Fruit fly (Drosophila melanogaster) whole organism, wandering third instar larva: ENCODE results near the gene CG15767.

Experiments
- Abd-B ChIP-seq: fragments of >200 bp; optimal IDR thresholded peaks from 2 replicates; lab custom pipeline; 2017; ENCODE audit warnings: missing biosample characterization, missing genetic modification characterization
- CG32264 ChIP-seq: fragments of 200-800 bp; sonication (Bioruptor generic); optimal IDR thresholded peaks from 2 replicates; lab custom pipeline; 2016; ENCODE audit warnings: missing biosample characterization, missing genetic modification characterization
- CG9705 ChIP-seq: fragments of 200-800 bp; sonication (Bioruptor generic); optimal IDR thresholded peaks from 2 replicates; lab custom pipeline; 2018; ENCODE audit warnings: missing biosample characterization, mild to moderate bottlenecking, missing genetic modification characterization
- CrebA ChIP-seq: fragments of 200-800 bp; sonication (Bioruptor generic); optimal IDR thresholded peaks from 2 replicates; lab custom pipeline; 2016; ENCODE audit warnings: missing biosample characterization, mild to moderate bottlenecking, missing genetic modification characterization, borderline replicate concordance
- Dfd ChIP-seq: fragments of >200 bp; optimal IDR thresholded peaks from 2 replicates; lab custom pipeline; 2017; ENCODE audit warnings: missing biosample characterization, missing genetic modification characterization
- Dif ChIP-seq: fragments of 200-275, 200-300 bp; sonication (Bioruptor generic); optimal IDR thresholded peaks from 2 replicates; lab custom pipeline; 2018; ENCODE audit warnings: missing biosample characterization, missing genetic modification characterization; ENCODE audit not compliant: partially characterized antibody
- GATAd ChIP-seq: sonication (Bioruptor generic); optimal IDR thresholded peaks from 2 replicates; lab custom pipeline; 2016; ENCODE audit warnings: missing biosample characterization, missing genetic modification characterization
- HLH106 ChIP-seq: fragments of 200-800 bp; optimal IDR thresholded peaks from 3 replicates; lab custom pipeline; 2019; ENCODE audit warnings: missing biosample characterization, mild to moderate bottlenecking, missing genetic modification characterization, moderate library complexity
- Hnf4 ChIP-seq: fragments of 200-800 bp; sonication (Bioruptor generic); optimal IDR thresholded peaks from 2 replicates; lab custom pipeline; 2016; ENCODE audit warnings: missing biosample characterization, mild to moderate bottlenecking, missing genetic modification characterization
- Hr78 ChIP-seq: fragments of >200 bp; optimal IDR thresholded peaks from 2 replicates; lab custom pipeline; 2017; ENCODE audit warnings: missing biosample characterization, missing genetic modification characterization
- Hr83 ChIP-seq: fragments of 200-300 bp; sonication (Bioruptor generic); optimal IDR thresholded peaks from 2 replicates; lab custom pipeline; 2016; ENCODE audit warnings: missing biosample characterization, mild to moderate bottlenecking, missing genetic modification characterization, moderate library complexity; ENCODE audit not compliant: poor library complexity, severe bottlenecking
- Jra ChIP-seq: sonication (Bioruptor generic); optimal IDR thresholded peaks from 2 replicates; lab custom pipeline; 2016; ENCODE audit warnings: missing biosample characterization, missing genetic modification characterization
- Mio ChIP-seq: sonication (Bioruptor generic); optimal IDR thresholded peaks from 2 replicates; lab custom pipeline; 2016; ENCODE audit warnings: missing biosample characterization, missing genetic modification characterization
- Myc ChIP-seq: fragments of >200 bp; optimal IDR thresholded peaks from 2 replicates; lab custom pipeline; 2017
- N ChIP-seq: fragments of >200 bp; optimal IDR thresholded peaks from 2 replicates; lab custom pipeline; 2018; ENCODE audit warnings: missing biosample characterization, missing external identifiers, missing genetic modification characterization
- OdsH ChIP-seq: fragments of 200-800 bp; sonication (Bioruptor generic); optimal IDR thresholded peaks from 2 replicates; lab custom pipeline; 2016; ENCODE audit warnings: missing biosample characterization, mild to moderate bottlenecking, missing genetic modification characterization
- Rel ChIP-seq, 2 experiments: fragments of 200-800 bp; sonication (Bioruptor generic) in 1 of 2; optimal IDR thresholded peaks; 2 replicates in 1 of 2; 3 replicates in 1 of 2; lab custom pipeline; 2016 to 2019; ENCODE audit warnings: mild to moderate bottlenecking in 2 of 2, missing biosample characterization in 2 of 2, missing genetic modification characterization in 2 of 2, moderate library complexity in 1 of 2
- Sp1 ChIP-seq: fragments of 200-800 bp; sonication (Bioruptor generic); optimal IDR thresholded peaks from 3 replicates; lab custom pipeline; 2019; ENCODE audit warnings: missing biosample characterization, mild to moderate bottlenecking, missing genetic modification characterization, moderate library complexity
- Vsx2 ChIP-seq: fragments of 200-300, 225-300 bp; sonication (Bioruptor generic); optimal IDR thresholded peaks from 2 replicates; lab custom pipeline; 2018; ENCODE audit warnings: missing biosample characterization, missing genetic modification characterization; ENCODE audit not compliant: partially characterized antibody
- br ChIP-seq: fragments of 200-800 bp; sonication (Bioruptor generic); optimal IDR thresholded peaks from 2 replicates; lab custom pipeline; 2016; ENCODE audit warnings: missing biosample characterization, missing genetic modification characterization
- brk ChIP-seq: fragments of 200-800 bp; sonication (Bioruptor generic); optimal IDR thresholded peaks from 2 replicates; lab custom pipeline; 2016; ENCODE audit warnings: missing biosample characterization, mild to moderate bottlenecking, missing genetic modification characterization
- dl ChIP-seq, 2 experiments: fragments of 175-275, 200-275 bp in 1 of 2; fragments of 200-275 bp in 1 of 2; sonication (Bioruptor generic); optimal IDR thresholded peaks; lab custom pipeline; 2018; ENCODE audit warnings: mild to moderate bottlenecking in 2 of 2, missing biosample characterization in 2 of 2, missing genetic modification characterization in 2 of 2, moderate library complexity in 2 of 2; ENCODE audit not compliant: partially characterized antibody in 2 of 2, insufficient read depth in 1 of 2
- dmrt93B ChIP-seq: fragments of 200-800 bp; sonication (Bioruptor generic); optimal IDR thresholded peaks from 2 replicates; lab custom pipeline; 2018; ENCODE audit warnings: missing biosample characterization, mild to moderate bottlenecking, missing genetic modification characterization
- dsf ChIP-seq: sonication (Bioruptor generic); optimal IDR thresholded peaks from 2 replicates; lab custom pipeline; 2016; ENCODE audit warnings: missing biosample characterization, missing genetic modification characterization, borderline replicate concordance
- ey ChIP-seq: fragments of 200-800 bp; sonication (Bioruptor generic); optimal IDR thresholded peaks from 2 replicates; lab custom pipeline; 2016; ENCODE audit warnings: missing biosample characterization, missing genetic modification characterization
- foxo ChIP-seq, 2 experiments: fragments of 200-800 bp; sonication (Bioruptor generic); optimal IDR thresholded peaks; 2 replicates in 1 of 2; 3 replicates in 1 of 2; lab custom pipeline; 2016 to 2017; ENCODE audit warnings: missing biosample characterization in 2 of 2, missing genetic modification characterization in 2 of 2
- fru ChIP-seq: fragments of 200-800 bp; sonication (Bioruptor generic); optimal IDR thresholded peaks from 3 replicates; lab custom pipeline; 2016; ENCODE audit warnings: missing biosample characterization, mild to moderate bottlenecking, missing genetic modification characterization
- h ChIP-seq: fragments of 200-800 bp; sonication (Bioruptor generic); optimal IDR thresholded peaks from 3 replicates; lab custom pipeline; 2016; ENCODE audit warnings: missing biosample characterization, mild to moderate bottlenecking, missing genetic modification characterization
- jim ChIP-seq: fragments of 175-275, 200-325 bp; sonication (Bioruptor generic); optimal IDR thresholded peaks from 2 replicates; lab custom pipeline; 2016; ENCODE audit warnings: missing biosample characterization, mild to moderate bottlenecking, missing genetic modification characterization
- lola ChIP-seq: fragments of >200 bp; optimal IDR thresholded peaks from 2 replicates; lab custom pipeline; 2017; ENCODE audit warnings: missing biosample characterization, missing genetic modification characterization
- pan ChIP-seq: fragments of >200 bp; optimal IDR thresholded peaks from 2 replicates; lab custom pipeline; 2017
- psq ChIP-seq: fragments of 200-800 bp; sonication (Bioruptor generic); optimal IDR thresholded peaks from 3 replicates; lab custom pipeline; 2017; ENCODE audit warnings: missing biosample characterization, mild to moderate bottlenecking, missing genetic modification characterization, moderate library complexity
- rgr ChIP-seq: fragments of 200-800 bp; sonication (Bioruptor generic); optimal IDR thresholded peaks from 3 replicates; lab custom pipeline; 2016; ENCODE audit warnings: missing biosample characterization, mild to moderate bottlenecking, missing genetic modification characterization
- sage ChIP-seq: fragments of 200-800 bp; sonication (Bioruptor generic); optimal IDR thresholded peaks from 2 replicates; lab custom pipeline; 2016; ENCODE audit warnings: missing biosample characterization, mild to moderate bottlenecking, missing genetic modification characterization
- sv ChIP-seq: fragments of 200-800 bp; sonication (Bioruptor generic); optimal IDR thresholded peaks from 3 replicates; lab custom pipeline; 2016; ENCODE audit warnings: missing biosample characterization, missing genetic modification characterization
- tai ChIP-seq: sonication (Bioruptor generic); optimal IDR thresholded peaks from 2 replicates; lab custom pipeline; 2016; ENCODE audit warnings: missing biosample characterization, missing genetic modification characterization
- usp ChIP-seq: fragments of >200 bp; optimal IDR thresholded peaks from 2 replicates; lab custom pipeline; 2017; ENCODE audit warnings: missing biosample characterization, missing genetic modification characterization
- woc ChIP-seq: sonication (Bioruptor generic); optimal IDR thresholded peaks from 2 replicates; lab custom pipeline; 2016; ENCODE audit warnings: missing biosample characterization, mild to moderate bottlenecking, missing genetic modification characterization

CG15767 gene

dm6 chrX:5746864-5747861, 42.1 kb upstream of the CG15767 start, which contains the start of the genes IntS6 and Rtel1:
Gene IntS6, minus strand, starts transcription at chrX:5747254.
Gene Rtel1, plus strand, starts transcription at chrX:5747747.
- TF ChIP-seq foxo (GFP tag; optimal IDR thresholded peaks at IDR 0.05; lab: Kevin White, UChicago), result peak; percentile 58 to 94
- TF ChIP-seq sv (GFP tag; lab: Kevin White, UChicago), result peak; percentile 83
- TF ChIP-seq Sp1, result peak; percentile 91
- TF ChIP-seq Myc (lab: Kevin White, UChicago), result no peak
- no peak for TF ChIP-seq Hr78 (GFP tag; lab: Kevin White, UChicago)
- TF ChIP-seq Abd-B (GFP tag; lab: Kevin White, UChicago), result no peak
- TF ChIP-seq CG32264 (GFP tag; lab: Kevin White, UChicago), result peak; percentile 86
- TF ChIP-seq OdsH (GFP tag; lab: Kevin White, UChicago), result peak; percentile 81
- TF ChIP-seq CrebA (GFP tag; lab: Kevin White, UChicago), result no peak
- TF ChIP-seq HLH106 (tag; lab: Kevin White, UChicago), result peak; percentile 95
- TF ChIP-seq Hr83 (GFP tag; lab: Kevin White, UChicago), result peak; percentile 75
- TF ChIP-seq usp, result no peak
- TF ChIP-seq lola (GFP tag; lab: Kevin White, UChicago), result no peak
- peak; percentile 73 for TF ChIP-seq brk (GFP tag; lab: Kevin White, UChicago)
- TF ChIP-seq rgr (GFP tag; lab: Kevin White, UChicago), result peak; percentile 88
- TF ChIP-seq jim, result peak; percentile 35
- TF ChIP-seq Vsx2 (GFP tag; lab: Kevin White, UChicago), result no peak
- TF ChIP-seq dl (GFP tag; optimal IDR thresholded peaks at IDR 0.05; lab: Kevin White, UChicago; ENCODE audit: insufficient read depth in 1 of 2, partially characterized antibody in 2 of 2), result peak; percentile 33 to 79
- peak; percentile 82 for TF ChIP-seq psq (GFP tag; lab: Kevin White, UChicago)
- TF ChIP-seq Hnf4 (GFP tag; lab: Kevin White, UChicago), result peak; percentile 88
- TF ChIP-seq br, result peak; percentile 87
- TF ChIP-seq CG9705 (GFP tag; lab: Kevin White, UChicago), result peak; percentile 94
- TF ChIP-seq Rel (GFP tag; optimal IDR thresholded peaks at IDR 0.05; lab: Kevin White, UChicago), result no peak
- TF ChIP-seq Rel (tag; optimal IDR thresholded peaks at IDR 0.05; lab: Kevin White, UChicago), result peak; percentile 71
- no peak for TF ChIP-seq tai (GFP tag; lab: Kevin White, UChicago)
- TF ChIP-seq woc (GFP tag; lab: Kevin White, UChicago), result peak; percentile 95
- no peak for TF ChIP-seq Dfd
- no peak for TF ChIP-seq pan (lab: Kevin White, UChicago)
- no peak for TF ChIP-seq N
- peak; percentile 88 for TF ChIP-seq sage (GFP tag; lab: Kevin White, UChicago)
- TF ChIP-seq h (GFP tag; lab: Kevin White, UChicago), result peak; percentile 92
- peak; percentile 91 for TF ChIP-seq fru (GFP tag; lab: Kevin White, UChicago)
- TF ChIP-seq dmrt93B, result peak; percentile 82
- TF ChIP-seq Jra, result peak; percentile 75
- peak; percentile 42 for TF ChIP-seq Mio (GFP tag; lab: Kevin White, UChicago)
- TF ChIP-seq GATAd (GFP tag; lab: Kevin White, UChicago), result peak; percentile 44
- peak; percentile 93 for TF ChIP-seq ey (GFP tag; lab: Kevin White, UChicago)
- TF ChIP-seq dsf (GFP tag; lab: Kevin White, UChicago), result peak; percentile 56
- peak; percentile 71 for TF ChIP-seq Dif (GFP tag; lab: Kevin White, UChicago)

dm6 chrX:5751949-5752348, 37.3 kb upstream of the CG15767 start, which contains the start of gene CG15772:
Gene CG15772, plus strand, starts transcription at chrX:5752249.
- TF ChIP-seq foxo (GFP tag; optimal IDR thresholded peaks at IDR 0.05; lab: Kevin White, UChicago) (peak in 1 of 2 experiments; percentile 5), psq (GFP tag; lab: Kevin White, UChicago) (no peak), Sp1 (no peak), OdsH (GFP tag; lab: Kevin White, UChicago) (no peak)
